Fruit fly (Drosophila melanogaster) whole organism, embryonic: ENCODE data around the gene DAAM.
A peak's percentile ranks its signal among the peaks of the same experiment; 100 is the strongest.

Experiments used
- ATbp ChIP-seq: fragments of 200-800 bp; sonication (Bioruptor generic); optimal IDR thresholded peaks from 2 replicates; lab custom pipeline; 2017; ENCODE audit warnings: missing biosample characterization, mild to moderate bottlenecking, missing genetic modification characterization, missing genetic modification reagents
- Abd-B ChIP-seq: fragments of 200-800 bp; sonication (Bioruptor generic); optimal IDR thresholded peaks from 2 replicates; lab custom pipeline; 2018; ENCODE audit warnings: missing biosample characterization, mild to moderate bottlenecking, missing genetic modification characterization, moderate library complexity
- Atf6 ChIP-seq: fragments of 200-800 bp; sonication (Bioruptor generic); IDR thresholded peaks from 2 replicates; pipeline ENCODE4 v1.3.6; 2022; ENCODE audit warnings: missing biosample characterization, missing genetic modification characterization
- B-H1 ChIP-seq: fragments of 200-800 bp; sonication (Bioruptor generic); IDR thresholded peaks from 3 replicates; pipeline ENCODE4 v1.3.6; 2022; ENCODE audit warnings: missing biosample characterization, missing genetic modification characterization
- CG10431 ChIP-seq: fragments of 200-800 bp; sonication (Bioruptor generic); optimal IDR thresholded peaks from 3 replicates; lab custom pipeline; 2018; ENCODE audit warnings: missing biosample characterization, mild to moderate bottlenecking, missing genetic modification characterization
- CG10654 ChIP-seq: fragments of 200-800 bp; sonication (Bioruptor generic); optimal IDR thresholded peaks from 2 replicates; lab custom pipeline; 2016; ENCODE audit warnings: missing biosample characterization, missing genetic modification characterization
- CG11456 ChIP-seq: fragments of 200-800 bp; sonication (Bioruptor generic); IDR thresholded peaks from 3 replicates; pipeline ENCODE4 v1.3.6; 2022; ENCODE audit warnings: missing biosample characterization, missing genetic modification characterization
- CG12744 ChIP-seq: fragments of 200-800 bp; sonication (Bioruptor generic); optimal IDR thresholded peaks from 2 replicates; lab custom pipeline; 2016; ENCODE audit warnings: missing biosample characterization, missing genetic modification characterization
- CG13424 ChIP-seq: fragments of 200-800 bp; sonication (Bioruptor generic); optimal IDR thresholded peaks from 2 replicates; lab custom pipeline; 2019; ENCODE audit warnings: missing biosample characterization, mild to moderate bottlenecking, missing genetic modification characterization, moderate library complexity
- CG14050 ChIP-seq: fragments of 200-800 bp; sonication (Bioruptor generic); IDR thresholded peaks from 3 replicates; pipeline ENCODE4 v1.3.6; 2022; ENCODE audit warnings: missing biosample characterization, missing genetic modification characterization
- CG15073 ChIP-seq: fragments of 200-800 bp; sonication (Bioruptor generic); optimal IDR thresholded peaks from 2 replicates; lab custom pipeline; 2016; ENCODE audit warnings: missing biosample characterization, missing genetic modification characterization
- CG18619 ChIP-seq: fragments of 200-800 bp; sonication (Bioruptor generic); optimal IDR thresholded peaks from 3 replicates; lab custom pipeline; 2017; ENCODE audit warnings: missing biosample characterization, mild to moderate bottlenecking, missing genetic modification characterization
- CG18764 ChIP-seq: fragments of 200-800 bp; sonication (Bioruptor generic); optimal IDR thresholded peaks from 3 replicates; lab custom pipeline; 2016; ENCODE audit warnings: missing biosample characterization, missing genetic modification characterization
- CG31224 ChIP-seq: fragments of 200-800 bp; sonication (Bioruptor generic); IDR thresholded peaks from 2 replicates; pipeline ENCODE4 v1.3.6; 2022; ENCODE audit warnings: missing biosample characterization, missing genetic modification characterization
- CG3281 ChIP-seq: fragments of 200-800 bp; sonication (Bioruptor generic); optimal IDR thresholded peaks from 3 replicates; lab custom pipeline; 2017; ENCODE audit warnings: missing biosample characterization, mild to moderate bottlenecking, missing genetic modification characterization
- CG33557 ChIP-seq: fragments of 200-800 bp; sonication (Bioruptor generic); optimal IDR thresholded peaks from 2 replicates; lab custom pipeline; 2019; ENCODE audit warnings: missing biosample characterization, mild to moderate bottlenecking, missing genetic modification characterization, moderate library complexity
- CG4282 ChIP-seq: fragments of 200-800 bp; sonication (Bioruptor generic); optimal IDR thresholded peaks from 2 replicates; lab custom pipeline; 2016; ENCODE audit warnings: missing biosample characterization, missing genetic modification characterization
- CG5245 ChIP-seq: fragments of 200-800 bp; sonication (Bioruptor generic); optimal IDR thresholded peaks from 3 replicates; lab custom pipeline; 2016; ENCODE audit warnings: missing biosample characterization, missing genetic modification characterization
- CG7786 ChIP-seq: fragments of 200-800 bp; sonication (Bioruptor generic); optimal IDR thresholded peaks from 2 replicates; lab custom pipeline; 2016; ENCODE audit warnings: missing biosample characterization, missing genetic modification characterization
- E2f1 ChIP-seq: fragments of 200-800 bp; sonication (Bioruptor generic); IDR thresholded peaks from 2 replicates; pipeline ENCODE4 v1.3.6; 2022; ENCODE audit warnings: missing biosample characterization, missing genetic modification characterization
- ERR ChIP-seq: fragments of 200-800 bp; sonication (Bioruptor generic); optimal IDR thresholded peaks from 2 replicates; lab custom pipeline; 2016; ENCODE audit warnings: missing biosample characterization, missing genetic modification characterization
- Eip74EF ChIP-seq, 2 experiments: fragments of 200-800 bp in 1 of 2; fragments of >200 bp in 1 of 2; sonication (Bioruptor generic) in 1 of 2; optimal IDR thresholded peaks; 2 replicates each; lab custom pipeline; 2017 to 2019; ENCODE audit warnings: missing biosample characterization in 2 of 2, missing genetic modification characterization in 2 of 2, mild to moderate bottlenecking in 1 of 2, moderate library complexity in 1 of 2
- GATAe ChIP-seq: fragments of 200-800 bp; sonication (Bioruptor generic); conservative IDR thresholded peaks from 2 replicates; pipeline ENCODE4 v1.3.6; 2022; ENCODE audit warnings: missing biosample characterization, missing genetic modification characterization
- Hr51 ChIP-seq, 2 experiments: fragments of 200-800 bp; sonication (Bioruptor generic); optimal IDR thresholded peaks; 2 replicates in 1 of 2; 3 replicates in 1 of 2; lab custom pipeline; 2016 to 2018; ENCODE audit warnings: missing biosample characterization in 2 of 2, missing genetic modification characterization in 2 of 2, mild to moderate bottlenecking in 1 of 2, moderate library complexity in 1 of 2
- Nf-YC ChIP-seq: fragments of 200-800 bp; optimal IDR thresholded peaks from 3 replicates; lab custom pipeline; 2019; ENCODE audit warnings: missing biosample characterization, mild to moderate bottlenecking, missing genetic modification characterization, moderate library complexity
- NfI ChIP-seq: fragments of 200-800 bp; sonication (Bioruptor generic); optimal IDR thresholded peaks from 3 replicates; lab custom pipeline; 2018; ENCODE audit warnings: missing biosample characterization, mild to moderate bottlenecking, missing genetic modification characterization, moderate library complexity
- Pdp1 ChIP-seq, 2 experiments: fragments of 200-800 bp; sonication (Bioruptor generic); optimal IDR thresholded peaks; 3 replicates each; lab custom pipeline; 2016; ENCODE audit warnings: missing biosample characterization in 2 of 2, missing genetic modification characterization in 2 of 2, mild to moderate bottlenecking in 1 of 2, moderate library complexity in 1 of 2
- Ptx1 ChIP-seq: fragments of 200-800 bp; sonication (Bioruptor generic); IDR thresholded peaks from 2 replicates; pipeline ENCODE4 v1.3.6; 2022; ENCODE audit warnings: missing biosample characterization, missing genetic modification characterization
- Sox102F ChIP-seq: fragments of 200-800 bp; sonication (Bioruptor generic); optimal IDR thresholded peaks from 2 replicates; lab custom pipeline; 2018; ENCODE audit warnings: missing biosample characterization, mild to moderate bottlenecking, missing genetic modification characterization, moderate library complexity
- TFAM ChIP-seq: fragments of 200-800 bp; sonication (Bioruptor generic); optimal IDR thresholded peaks from 2 replicates; lab custom pipeline; 2017; ENCODE audit warnings: missing biosample characterization, missing genetic modification characterization, inconsistent platforms
- Tbp ChIP-seq: fragments of >200 bp; optimal IDR thresholded peaks from 2 replicates; lab custom pipeline; 2018; ENCODE audit warnings: missing biosample characterization, missing genetic modification characterization
- Xbp1 ChIP-seq: fragments of 200-800 bp; sonication (Bioruptor generic); optimal IDR thresholded peaks from 3 replicates; lab custom pipeline; 2016; ENCODE audit warnings: missing biosample characterization, mild to moderate bottlenecking, missing genetic modification characterization
- ato ChIP-seq: fragments of 200-800 bp; sonication (Bioruptor generic); IDR thresholded peaks from 2 replicates; pipeline ENCODE4 v1.3.6; 2022; ENCODE audit warnings: missing biosample characterization, missing genetic modification characterization; ENCODE audit not compliant: partially characterized antibody
- bigmax ChIP-seq: fragments of 200-800 bp; sonication (Bioruptor generic); optimal IDR thresholded peaks from 2 replicates; lab custom pipeline; 2018; ENCODE audit warnings: missing biosample characterization, mild to moderate bottlenecking, missing genetic modification characterization
- br ChIP-seq: fragments of >200 bp; optimal IDR thresholded peaks from 2 replicates; lab custom pipeline; 2017
- bsh ChIP-seq, 2 experiments: fragments of 200-800 bp; sonication (Bioruptor generic); optimal IDR thresholded peaks; 2 replicates each; lab custom pipeline; 2017 to 2018; ENCODE audit warnings: mild to moderate bottlenecking in 2 of 2, missing biosample characterization in 2 of 2, missing genetic modification characterization in 2 of 2, moderate library complexity in 1 of 2
- btn ChIP-seq: fragments of 200-800 bp; sonication (Bioruptor generic); optimal IDR thresholded peaks from 2 replicates; lab custom pipeline; 2016; ENCODE audit warnings: missing biosample characterization, missing genetic modification characterization
- cas ChIP-seq: fragments of 200-800 bp; sonication (Bioruptor generic); IDR thresholded peaks from 2 replicates; pipeline ENCODE4 v1.3.6; 2022; ENCODE audit warnings: missing biosample characterization, missing genetic modification characterization
- caup ChIP-seq: fragments of 200-800 bp; sonication (Bioruptor generic); optimal IDR thresholded peaks from 3 replicates; lab custom pipeline; 2017; ENCODE audit warnings: missing biosample characterization, mild to moderate bottlenecking, missing genetic modification characterization, moderate library complexity; ENCODE audit not compliant: severe bottlenecking
- ci ChIP-seq: fragments of 200-800 bp; sonication (Bioruptor generic); IDR thresholded peaks from 3 replicates; pipeline ENCODE4 v1.3.6; 2022; ENCODE audit warnings: missing biosample characterization, missing genetic modification characterization
- gcm ChIP-seq: fragments of 200-800 bp; sonication (Bioruptor generic); optimal IDR thresholded peaks from 2 replicates; lab custom pipeline; 2019; ENCODE audit warnings: missing biosample characterization, mild to moderate bottlenecking, missing genetic modification characterization, moderate library complexity
- gsb ChIP-seq: fragments of 200-800 bp; sonication (Bioruptor generic); IDR thresholded peaks from 2 replicates; pipeline ENCODE4 v1.3.6; 2022; ENCODE audit warnings: missing biosample characterization, missing genetic modification characterization
- ind ChIP-seq: fragments of 200-800 bp; sonication (Bioruptor generic); optimal IDR thresholded peaks from 3 replicates; lab custom pipeline; 2016; ENCODE audit warnings: missing biosample characterization, missing genetic modification characterization
- ken ChIP-seq: fragments of 200-800 bp; sonication (Bioruptor generic); IDR thresholded peaks from 3 replicates; pipeline ENCODE4 v1.3.6; 2022; ENCODE audit warnings: missing biosample characterization, missing genetic modification characterization
- otp ChIP-seq: fragments of 200-800 bp; sonication (Bioruptor generic); IDR thresholded peaks from 3 replicates; pipeline ENCODE4, ENCODE4 v1.3.6; 2022; ENCODE audit warnings: missing biosample characterization, missing genetic modification characterization
- peb ChIP-seq: fragments of 200-800 bp; sonication (Bioruptor generic); IDR thresholded peaks from 2 replicates; pipeline ENCODE4 v1.3.6; 2022; ENCODE audit warnings: missing biosample characterization, missing genetic modification characterization
- pzg ChIP-seq: fragments of 200-800 bp; sonication (Bioruptor generic); optimal IDR thresholded peaks from 3 replicates; lab custom pipeline; 2018; ENCODE audit warnings: missing biosample characterization, mild to moderate bottlenecking, missing genetic modification characterization, moderate library complexity
- slp2 ChIP-seq: fragments of 200-800 bp; sonication (Bioruptor generic); optimal IDR thresholded peaks from 2 replicates; lab custom pipeline; 2016; ENCODE audit warnings: missing biosample characterization, missing genetic modification characterization
- trem ChIP-seq: fragments of 200-800 bp; optimal IDR thresholded peaks from 3 replicates; lab custom pipeline; 2019; ENCODE audit warnings: missing biosample characterization, mild to moderate bottlenecking, missing genetic modification characterization, moderate library complexity
- z ChIP-seq: fragments of 200-800 bp; sonication (Bioruptor generic); IDR thresholded peaks from 3 replicates; pipeline ENCODE4 v1.3.6; 2022; ENCODE audit warnings: missing biosample characterization, missing genetic modification characterization
- zfh2 ChIP-seq: fragments of 200-800 bp; sonication (Bioruptor generic); optimal IDR thresholded peaks from 2 replicates; lab custom pipeline; 2016; ENCODE audit warnings: missing biosample characterization, missing genetic modification characterization

DAAM gene

DNA sequence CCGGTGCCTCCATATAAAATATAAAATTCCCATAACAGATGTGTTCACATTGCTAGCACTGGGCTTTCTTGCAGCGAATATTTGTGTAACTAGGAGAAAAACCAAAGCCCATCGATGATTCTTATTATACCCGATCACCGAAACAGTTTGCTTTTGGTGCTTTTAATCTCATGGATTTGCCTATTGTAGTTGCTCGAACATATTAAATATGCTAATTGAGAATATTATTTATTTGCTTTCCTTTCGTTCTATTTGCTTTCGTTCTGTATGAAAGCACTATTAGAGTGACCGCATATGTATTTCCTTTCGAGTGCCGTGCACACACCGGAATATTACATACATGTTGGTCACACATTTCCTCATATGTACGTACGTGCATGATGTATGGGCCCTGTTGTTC, 51.5 kb downstream of the DAAM start (continued):
- no peak for TF ChIP-seq btn (GFP tag; lab: Kevin White, UChicago)
- no peak for TF ChIP-seq ato (GFP tag; lab: Robert Waterston, UW)
- TF ChIP-seq CG18764 (GFP tag; lab: Kevin White, UChicago): no peak
- no peak for TF ChIP-seq cas (GFP tag; lab: Robert Waterston, UW)
- TF ChIP-seq br (lab: Kevin White, UChicago): no peak
- peak; percentile 70 for TF ChIP-seq CG3281 (GFP tag; lab: Kevin White, UChicago)
- no peak for TF ChIP-seq TFAM (GFP tag; lab: Kevin White, UChicago)
- TF ChIP-seq caup (GFP tag; lab: Kevin White, UChicago): no peak
- peak; percentile 58 for TF ChIP-seq NfI (GFP tag; lab: Kevin White, UChicago)
- no peak for TF ChIP-seq Tbp (GFP tag; lab: Kevin White, UChicago)
- no peak for TF ChIP-seq ERR
- no peak for TF ChIP-seq pzg (GFP tag; lab: Kevin White, UChicago)
- peak in 1 of 2 experiments; percentile 44 for TF ChIP-seq bsh (GFP tag; optimal IDR thresholded peaks at IDR 0.05; lab: Kevin White, UChicago)
- TF ChIP-seq Pdp1 (GFP tag; optimal IDR thresholded peaks at IDR 0.05; lab: Kevin White, UChicago): peak; percentile 11 to 14
- TF ChIP-seq Sox102F (GFP tag; lab: Kevin White, UChicago): peak; percentile 13
- no peak; the same call in 2 of the 3 replicates for TF ChIP-seq CG14050
- TF ChIP-seq trem (tag; lab: Kevin White, UChicago): peak; percentile 9
- TF ChIP-seq CG18619 (GFP tag; lab: Kevin White, UChicago): peak; percentile 31
- peak; percentile 54 for TF ChIP-seq Atf6
- TF ChIP-seq GATAe (GFP tag; lab: Robert Waterston, UW): no peak
- TF ChIP-seq CG10654 (GFP tag; lab: Kevin White, UChicago): no peak
- no peak for TF ChIP-seq z
- TF ChIP-seq peb (GFP tag; lab: Robert Waterston, UW): no peak
- peak; percentile 8 for TF ChIP-seq CG7786
- peak; percentile 25 for TF ChIP-seq Nf-YC (tag; lab: Kevin White, UChicago)
- no peak for TF ChIP-seq CG10431
- TF ChIP-seq ind: peak; percentile 1
- TF ChIP-seq CG31224: 0 out of 2 replicates have a peak, but pooled peaks have one; percentile 30
- no peak for TF ChIP-seq CG4282 (GFP tag; lab: Kevin White, UChicago)
- peak; percentile 39 for TF ChIP-seq Abd-B
- no peak for TF ChIP-seq E2f1 (GFP tag; lab: Robert Waterston, UW)
- TF ChIP-seq Ptx1: 0 out of 2 replicates have a peak, but pooled peaks have one; percentile 16
- TF ChIP-seq CG5245 (GFP tag; lab: Kevin White, UChicago): no peak
- peak; percentile 44 for TF ChIP-seq zfh2 (GFP tag; lab: Kevin White, UChicago)
- 0 out of 3 replicates have a peak, but pooled peaks have one; percentile 21 for TF ChIP-seq otp (GFP tag; lab: Robert Waterston, UW)
- TF ChIP-seq Eip74EF (GFP tag; optimal IDR thresholded peaks at IDR 0.05; lab: Kevin White, UChicago): no peak
- TF ChIP-seq ATbp (GFP tag; lab: Kevin White, UChicago): peak; percentile 31
- peak; percentile 58 for TF ChIP-seq CG13424 (tag; lab: Kevin White, UChicago)
- TF ChIP-seq ci (GFP tag; lab: Robert Waterston, UW): no peak
- no peak for TF ChIP-seq bigmax
- TF ChIP-seq gsb: no peak
- TF ChIP-seq CG15073 (GFP tag; lab: Kevin White, UChicago): no peak
- TF ChIP-seq slp2 (GFP tag; lab: Kevin White, UChicago): no peak
- TF ChIP-seq ken (GFP tag; lab: Robert Waterston, UW): 0 out of 3 replicates have a peak, but pooled peaks have one; percentile 4
- TF ChIP-seq CG33557: no peak
- no peak for TF ChIP-seq B-H1 (GFP tag; lab: Robert Waterston, UW)
- TF ChIP-seq CG11456 (GFP tag; lab: Robert Waterston, UW): no peak
- peak; percentile 36 for TF ChIP-seq gcm (GFP tag; lab: Kevin White, UChicago)
- TF ChIP-seq Hr51 (GFP tag; optimal IDR thresholded peaks at IDR 0.05; lab: Kevin White, UChicago): peak; percentile 7 to 50
- TF ChIP-seq Xbp1 (GFP tag; lab: Kevin White, UChicago): peak; percentile 4
- no peak for TF ChIP-seq CG12744 (GFP tag; lab: Kevin White, UChicago)
